Worm (Caenorhabditis elegans) whole organism, dauer: ENCODE measurements around the gene C25H3.15.
"Not testable (repeated sequence)": the region's sequence is repeated elsewhere in the genome, so short reads cannot be mapped to it uniquely, and the experiment has no call there.

Source experiments
- unc-62 ChIP-seq: sonication (generic microtip); optimal IDR thresholded peaks from 2 replicates; lab custom pipeline; 2017; ENCODE audit warnings: missing biosample characterization, missing genetic modification reagents, missing genetic modification characterization

The C25H3.15 gene

ce11 chrII:5665029-5665428 is at the start of gene C25H3.15:
Gene C25H3.15, plus strand, starts transcription at chrII:5665329.
- TF ChIP-seq unc-62 = no peak

ce11 chrII:5619298-5619697 is 45.8 kb upstream of the C25H3.15 start, which contains the start of gene dhs-6:
Gene dhs-6, minus strand, starts transcription at chrII:5619319.
- no peak for TF ChIP-seq unc-62

- TF ChIP-seq unc-62 = not testable (repeated sequence)
These were observed 42.7 kb upstream of the C25H3.15 start, which contains the start of the genes eif-3.L and npl-4.2 for ce11 chrII:5622383-5622939. Gene eif-3.L, minus strand, starts transcription at chrII:5622483. Gene npl-4.2, plus strand, starts transcription at chrII:5622889.

- no peak for TF ChIP-seq unc-62
These were observed 36.8 kb upstream of the C25H3.15 start, which contains the start of gene F59E12.15 for ce11 chrII:5628326-5628818. Gene F59E12.15, minus strand, starts transcription at chrII:5628376.

- not testable (repeated sequence) for TF ChIP-seq unc-62
These were observed 34.2 kb upstream of the C25H3.15 start, which contains the start of the genes F59E12.6 and npl-4.1 for ce11 chrII:5630851-5631401. Gene F59E12.6, minus strand, starts transcription at chrII:5630951. Gene npl-4.1, plus strand, starts transcription at chrII:5631351.

- TF ChIP-seq unc-62 = no peak
These were observed 31.7 kb upstream of the C25H3.15 start for ce11 chrII:5633453-5633852.

ce11 chrII:5636826-5637225 is 28.3 kb upstream of the C25H3.15 start, which contains the start of gene F59E12.8:
Gene F59E12.8, minus strand, starts transcription at chrII:5636926.
- no peak for TF ChIP-seq unc-62

ce11 chrII:5638059-5638458 is 27.1 kb upstream of the C25H3.15 start, which contains the start of gene F59E12.3:
Gene F59E12.3, plus strand, starts transcription at chrII:5638359.
- no peak for TF ChIP-seq unc-62

- no peak for TF ChIP-seq unc-62
These were observed 24.6 kb upstream of the C25H3.15 start for ce11 chrII:5640362-5641079.

- TF ChIP-seq unc-62 = no peak
These were observed 23.0 kb upstream of the C25H3.15 start for ce11 chrII:5642110-5642509.

ce11 chrII:5646942-5647341 is 18.2 kb upstream of the C25H3.15 start, which contains the start of gene F59E12.9:
Gene F59E12.9, minus strand, starts transcription at chrII:5647042.
- TF ChIP-seq unc-62 = no peak

- TF ChIP-seq unc-62 = no peak
These were observed 16.9 kb upstream of the C25H3.15 start, which contains the start of gene ddl-1 for ce11 chrII:5648272-5648671. Gene ddl-1, minus strand, starts transcription at chrII:5648372.

- no peak for TF ChIP-seq unc-62
These were observed 15.7 kb upstream of the C25H3.15 start, which contains the start of the genes sam-4, F59E12.17 and zyg-1 for ce11 chrII:5649236-5650004. Gene sam-4, minus strand, starts transcription at chrII:5649286. Gene F59E12.17, minus strand, starts transcription at chrII:5649470. Gene zyg-1, plus strand, starts transcription at chrII:5649748.

- no peak for TF ChIP-seq unc-62
These were observed 13.7 kb upstream of the C25H3.15 start for ce11 chrII:5651426-5651825.

- TF ChIP-seq unc-62 = no peak
These were observed 12.8 kb upstream of the C25H3.15 start, which contains the start of gene bli-2 for ce11 chrII:5652334-5652733. Gene bli-2, minus strand, starts transcription at chrII:5652434.

- no peak for TF ChIP-seq unc-62
These were observed 10.9 kb upstream of the C25H3.15 start, which contains the start of gene F59E12.1 for ce11 chrII:5654215-5654614. Gene F59E12.1, plus strand, starts transcription at chrII:5654515.
